Worm (Caenorhabditis elegans) whole organism, late embryonic: ENCODE data around the gene ZK1307.4.
A peak's percentile ranks its signal among the peaks of the same experiment; 100 is the strongest.

Experiments
- T23F11.4 ChIP-seq: fragments of 200-800 bp; sonication (Bioruptor generic); optimal IDR thresholded peaks from 2 replicates; lab custom pipeline; 2018; ENCODE audit warnings: mild to moderate bottlenecking, missing genetic modification characterization, missing compliant biosample characterization
- ahr-1 ChIP-seq: sonication (generic microtip); optimal IDR thresholded peaks from 2 replicates; lab custom pipeline; 2016; ENCODE audit warnings: missing genetic modification characterization, missing compliant biosample characterization
- ama-1 ChIP-seq: fragments of 150-350 bp; optimal IDR thresholded peaks from 2 replicates; lab custom pipeline; 2014
- ceh-14 ChIP-seq: sonication (generic microtip); optimal IDR thresholded peaks from 2 replicates; lab custom pipeline; 2016; ENCODE audit warnings: missing genotype, missing genetic modification characterization, missing compliant biosample characterization
- ceh-19 ChIP-seq: fragments of 200-800 bp; sonication (Bioruptor generic); optimal IDR thresholded peaks from 2 replicates; lab custom pipeline; 2018; ENCODE audit warnings: mild to moderate bottlenecking, missing genetic modification characterization, missing compliant biosample characterization
- ceh-24 ChIP-seq: sonication (generic microtip); optimal IDR thresholded peaks from 2 replicates; lab custom pipeline; 2016; ENCODE audit warnings: mild to moderate bottlenecking, missing genetic modification characterization, missing compliant biosample characterization
- ceh-48 ChIP-seq: sonication (generic microtip); optimal IDR thresholded peaks from 2 replicates; lab custom pipeline; 2016; ENCODE audit warnings: missing genetic modification characterization, inconsistent platforms, missing compliant biosample characterization
- ceh-6 ChIP-seq: fragments of 200-800 bp; sonication (Bioruptor generic); optimal IDR thresholded peaks from 2 replicates; lab custom pipeline; 2018; ENCODE audit warnings: mild to moderate bottlenecking, missing genetic modification characterization, missing compliant biosample characterization
- ceh-9 ChIP-seq: sonication (generic microtip); optimal IDR thresholded peaks from 2 replicates; lab custom pipeline; 2016; ENCODE audit warnings: mild to moderate bottlenecking, missing genetic modification characterization, inconsistent platforms, missing compliant biosample characterization
- dmd-4 ChIP-seq: sonication (generic microtip); optimal IDR thresholded peaks from 2 replicates; lab custom pipeline; 2016; ENCODE audit warnings: borderline replicate concordance, missing genetic modification characterization, missing compliant biosample characterization
- dve-1 ChIP-seq: sonication (generic microtip); optimal IDR thresholded peaks from 2 replicates; lab custom pipeline; 2017; ENCODE audit warnings: antibody characterized with exemption, mild to moderate bottlenecking, missing genetic modification characterization, missing compliant biosample characterization
- ets-4 ChIP-seq: sonication (generic microtip); optimal IDR thresholded peaks from 2 replicates; lab custom pipeline; 2016; ENCODE audit warnings: missing genetic modification characterization, missing compliant biosample characterization
- fkh-10 ChIP-seq: fragments of 150-350 bp; optimal IDR thresholded peaks from 2 replicates; lab custom pipeline; 2014; ENCODE audit warnings: missing biosample characterization, missing genetic modification reagents, missing genetic modification characterization
- fkh-6 ChIP-seq: sonication (generic microtip); optimal IDR thresholded peaks from 2 replicates; lab custom pipeline; 2016; ENCODE audit warnings: missing genetic modification characterization, missing compliant biosample characterization
- gmeb-2 ChIP-seq: sonication (generic microtip); optimal IDR thresholded peaks from 2 replicates; lab custom pipeline; 2016; ENCODE audit warnings: missing genetic modification characterization, inconsistent platforms, missing compliant biosample characterization
- hlh-6 ChIP-seq: sonication (generic microtip); optimal IDR thresholded peaks from 2 replicates; lab custom pipeline; 2016; ENCODE audit warnings: missing genotype, missing genetic modification characterization, missing compliant biosample characterization
- mec-3 ChIP-seq: sonication (generic microtip); optimal IDR thresholded peaks from 2 replicates; lab custom pipeline; 2016; ENCODE audit warnings: borderline replicate concordance, missing genetic modification characterization, missing compliant biosample characterization
- nfya-1 ChIP-seq: sonication (generic microtip); optimal IDR thresholded peaks from 2 replicates; lab custom pipeline; 2017; ENCODE audit warnings: missing genetic modification characterization, mild to moderate bottlenecking, missing compliant biosample characterization, antibody characterized with exemption, moderate library complexity
- npax-4 ChIP-seq: sonication (generic microtip); optimal IDR thresholded peaks from 2 replicates; lab custom pipeline; 2016; ENCODE audit warnings: missing genetic modification characterization, missing compliant biosample characterization
- odd-2 ChIP-seq: sonication (generic microtip); optimal IDR thresholded peaks from 2 replicates; lab custom pipeline; 2017; ENCODE audit warnings: antibody characterized with exemption, mild to moderate bottlenecking, missing genetic modification characterization, missing compliant biosample characterization
- pag-3 ChIP-seq: sonication (generic microtip); optimal IDR thresholded peaks from 2 replicates; lab custom pipeline; 2016; ENCODE audit warnings: missing compliant biosample characterization, missing genetic modification characterization, borderline replicate concordance
- pha-4 ChIP-seq: fragments of 150-350 bp; optimal IDR thresholded peaks from 2 replicates; lab custom pipeline; 2018; ENCODE audit warnings: missing biosample characterization, missing genetic modification reagents, missing genetic modification characterization
- ref-2 ChIP-seq: sonication (generic microtip); optimal IDR thresholded peaks from 2 replicates; lab custom pipeline; 2016; ENCODE audit warnings: missing genetic modification characterization, missing compliant biosample characterization
- rnt-1 ChIP-seq: sonication (generic microtip); optimal IDR thresholded peaks from 2 replicates; lab custom pipeline; 2016; ENCODE audit warnings: missing genetic modification characterization, missing compliant biosample characterization
- sdc-2 ChIP-seq: sonication (generic microtip); optimal IDR thresholded peaks from 2 replicates; lab custom pipeline; 2016; ENCODE audit warnings: missing genotype, missing genetic modification characterization, missing compliant biosample characterization
- sox-2 ChIP-seq: fragments of 200-800 bp; sonication (Bioruptor generic); IDR thresholded peaks from 2 replicates; pipeline ENCODE4 v1.3.6; 2022; ENCODE audit warnings: missing genetic modification reagents, missing genetic modification characterization, missing compliant biosample characterization
- sox-4 ChIP-seq: sonication (generic microtip); optimal IDR thresholded peaks from 2 replicates; lab custom pipeline; 2017; ENCODE audit warnings: mild to moderate bottlenecking, missing genetic modification characterization, inconsistent platforms, missing compliant biosample characterization
- unc-42 ChIP-seq: sonication (generic microtip); optimal IDR thresholded peaks from 2 replicates; lab custom pipeline; 2016; ENCODE audit warnings: missing genotype, missing genetic modification characterization, missing compliant biosample characterization
- unc-55 ChIP-seq: sonication (generic microtip); optimal IDR thresholded peaks from 2 replicates; lab custom pipeline; 2017; ENCODE audit warnings: missing biosample characterization, missing genetic modification reagents, missing genetic modification characterization
- zip-5 ChIP-seq: sonication (generic microtip); optimal IDR thresholded peaks from 2 replicates; lab custom pipeline; 2016; ENCODE audit warnings: missing genetic modification characterization, missing compliant biosample characterization
- ztf-16 ChIP-seq: sonication (generic microtip); optimal IDR thresholded peaks from 2 replicates; lab custom pipeline; 2017; ENCODE audit warnings: missing genetic modification characterization, missing compliant biosample characterization

The ZK1307.4 gene

DNA sequence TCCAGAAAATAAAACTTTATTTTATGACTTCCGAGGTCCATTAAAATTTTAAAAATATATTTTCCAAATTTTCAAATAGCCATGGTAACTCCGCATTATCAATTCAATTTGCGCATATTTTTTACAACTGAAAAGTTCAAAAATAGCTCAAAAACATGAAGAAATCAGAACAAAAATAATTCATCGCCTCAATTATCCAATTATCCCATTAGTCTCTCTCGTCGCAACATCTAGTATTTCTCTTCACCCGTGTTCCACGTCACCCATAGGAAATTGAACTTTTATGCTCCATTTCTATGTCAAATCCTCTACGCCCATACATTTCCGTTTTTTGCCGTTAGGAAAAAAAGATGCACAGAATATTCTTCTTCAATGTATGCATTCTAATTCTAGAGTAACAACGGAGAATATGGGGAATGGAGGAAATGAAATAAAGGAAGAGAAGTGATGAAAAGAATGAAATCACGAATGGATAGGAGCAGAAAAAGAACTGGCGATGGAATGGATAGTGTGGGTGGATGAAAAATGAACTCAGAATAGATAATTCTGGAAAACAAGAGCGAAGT lies 38.5 kb upstream of the ZK1307.4 start:
- no peak for TF ChIP-seq ref-2 (tag; lab: Kevin White, UChicago)
- peak; percentile 78 for TF ChIP-seq unc-42
- no peak for TF ChIP-seq ceh-48 (tag; lab: Kevin White, UChicago)

DNA sequence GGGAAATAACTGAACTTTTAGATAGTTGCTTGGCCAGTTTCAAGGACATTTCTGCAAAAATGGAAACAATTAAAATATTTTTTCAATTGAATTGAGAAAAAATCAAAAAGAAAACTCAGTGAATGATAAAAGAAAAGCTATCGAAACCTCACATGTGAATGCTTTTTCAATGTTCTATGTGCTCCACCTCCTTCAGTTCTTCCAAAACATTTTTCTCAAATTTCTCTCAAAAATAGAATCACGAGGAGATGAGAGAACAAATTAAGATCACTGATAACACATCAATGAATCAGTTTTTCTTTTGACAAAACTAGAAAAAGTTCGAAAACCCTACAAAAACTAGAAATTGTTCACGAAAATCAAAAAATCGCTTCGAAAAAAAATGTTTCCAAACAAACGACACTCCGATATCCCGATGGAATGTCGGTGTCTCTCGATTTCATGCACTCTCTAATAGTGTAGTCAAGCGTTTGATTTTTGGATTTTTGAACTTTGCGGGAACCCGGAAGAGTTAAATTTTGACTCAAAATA lies 35.1 kb upstream of the ZK1307.4 start, which contains the start of gene ZK1320.9:
Gene ZK1320.9 (minus strand): TSS at position 51 of the 531 bp plus-strand sequence.
- TF ChIP-seq sdc-2 (tag; lab: Kevin White, UChicago) (no peak), gmeb-2 (tag; lab: Kevin White, UChicago) (no peak), sox-2 (GFP tag; lab: Robert Waterston, UW) (no peak), ahr-1 (tag; lab: Kevin White, UChicago) (no peak), dmd-4 (tag; lab: Kevin White, UChicago) (no peak)

DNA sequence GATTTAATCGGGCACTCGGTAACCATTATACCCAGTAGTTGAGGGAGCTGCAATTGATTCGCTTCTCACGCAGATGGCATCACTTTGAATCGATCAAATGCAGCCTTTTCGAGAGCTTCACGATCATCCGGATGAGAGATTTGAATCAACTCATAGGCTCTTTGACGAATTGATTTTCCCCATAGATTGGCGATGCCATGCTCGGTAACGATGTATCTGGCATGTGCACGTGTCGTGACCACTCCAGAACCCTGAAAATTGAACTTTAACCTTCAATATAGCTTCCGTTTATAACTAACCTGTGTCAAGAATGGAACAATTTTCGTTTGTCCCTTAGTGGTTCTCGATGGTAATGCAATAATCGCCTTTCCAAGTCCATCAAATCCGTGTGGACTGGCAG lies 32.6 kb upstream of the ZK1307.4 start:
- no peak for TF ChIP-seq dve-1 (tag; lab: Kevin White, UChicago)
- no peak for TF ChIP-seq ets-4
- TF ChIP-seq npax-4 (tag; lab: Kevin White, UChicago): no peak
- TF ChIP-seq ama-1: no peak
- TF ChIP-seq gmeb-2 (tag; lab: Kevin White, UChicago): no peak
- no peak for TF ChIP-seq unc-55 (GFP tag; lab: Kevin White, UChicago)

DNA sequence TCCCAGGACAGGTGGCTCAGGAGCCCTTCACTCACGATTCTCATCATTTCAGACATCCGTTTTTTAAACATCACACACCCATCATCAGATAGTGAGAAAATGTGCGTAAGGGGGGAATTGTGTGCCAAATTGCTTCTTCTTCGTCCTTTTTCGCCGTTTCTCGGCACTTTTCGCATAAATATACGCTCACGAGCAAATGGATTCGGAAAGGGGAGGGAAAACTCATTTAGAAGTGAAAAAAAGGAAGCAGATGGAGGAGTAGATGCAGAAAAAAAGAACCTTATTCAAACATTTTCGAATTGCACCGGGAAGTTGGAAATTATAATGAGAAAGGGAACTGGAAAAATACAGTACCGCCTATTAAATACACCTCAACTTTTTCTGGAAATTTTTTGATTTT lies 30.4 kb upstream of the ZK1307.4 start:
- TF ChIP-seq nfya-1 (tag; lab: Kevin White, UChicago) (no peak), unc-42 (peak; percentile 50)
- TF ChIP-seq, all 69 proteins: peak for 1

DNA sequence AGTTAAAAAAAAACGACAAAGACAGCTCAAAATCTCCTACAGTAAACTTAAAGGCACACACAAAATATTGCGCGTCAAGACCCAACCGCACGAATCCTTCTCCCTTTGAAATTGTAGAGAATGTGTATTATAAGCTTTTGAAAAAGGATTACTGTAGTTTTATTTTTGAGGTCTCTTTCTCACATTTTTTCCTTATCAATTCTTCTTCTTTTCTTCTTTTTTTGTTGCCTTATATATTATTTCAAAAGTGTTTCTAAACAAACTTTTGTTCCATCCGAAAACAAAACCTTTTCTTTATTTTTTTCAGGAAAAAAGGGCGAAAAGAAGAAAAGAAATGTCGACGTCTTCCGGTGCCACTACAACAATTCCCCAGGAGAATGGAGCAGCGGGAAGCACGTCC lies 28.9 kb upstream of the ZK1307.4 start, which contains the start of gene ZK1320.13:
Gene ZK1320.13 (plus strand): TSS at position 301 of the 400 bp plus-strand sequence.
- no peak for TF ChIP-seq gmeb-2 (tag; lab: Kevin White, UChicago)
- TF ChIP-seq ama-1: no peak
- no peak for TF ChIP-seq ceh-6
- no peak for TF ChIP-seq ceh-14
- no peak for TF ChIP-seq ceh-9 (tag; lab: Kevin White, UChicago)
- TF ChIP-seq fkh-10 (GFP tag; lab: Kevin White, UChicago): no peak
- no peak for TF ChIP-seq odd-2 (tag; lab: Kevin White, UChicago)
- TF ChIP-seq ceh-24: no peak
- TF ChIP-seq sox-2 (GFP tag; lab: Robert Waterston, UW): no peak
- TF ChIP-seq, all 69 proteins: peak for 0

DNA sequence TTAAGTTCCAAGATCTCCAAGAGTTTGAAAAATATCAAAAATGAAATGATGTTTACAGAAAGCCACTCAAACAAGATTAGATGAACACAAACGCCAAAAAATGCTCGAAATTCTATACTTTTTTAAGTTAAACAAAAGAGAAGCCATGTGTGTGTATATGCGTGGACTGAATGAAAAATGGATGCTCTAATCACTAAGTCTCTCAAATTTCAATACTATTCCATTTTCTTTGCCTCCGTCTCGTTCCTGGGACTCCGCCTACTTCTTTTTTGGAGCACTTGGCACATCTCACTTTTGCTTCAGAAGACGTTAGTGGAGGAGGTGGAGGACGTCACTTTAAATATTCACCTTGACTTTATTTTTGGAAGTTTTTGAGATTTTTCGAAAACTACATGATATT lies 28.2 kb upstream of the ZK1307.4 start:
- TF ChIP-seq sox-4 (tag; lab: Kevin White, UChicago) (no peak), fkh-6 (tag; lab: Kevin White, UChicago) (no peak), npax-4 (tag; lab: Kevin White, UChicago) (no peak), hlh-6 (no peak), mec-3 (tag; lab: Kevin White, UChicago) (no peak), unc-55 (GFP tag; lab: Kevin White, UChicago) (no peak), pha-4 (tag; lab: Kevin White, UChicago) (no peak), ceh-6 (no peak), ztf-16 (tag; lab: Kevin White, UChicago) (no peak), zip-5 (tag; lab: Kevin White, UChicago) (no peak), pag-3 (no peak), ceh-19 (GFP tag; lab: Kevin White, UChicago) (no peak), dve-1 (tag; lab: Kevin White, UChicago) (no peak), rnt-1 (tag; lab: Kevin White, UChicago) (no peak), T23F11.4 (no peak), gmeb-2 (tag; lab: Kevin White, UChicago) (no peak)
- TF ChIP-seq, all 69 proteins: peak for 0
